Worm (Caenorhabditis elegans) whole organism, midembryonic: ENCODE measurements around the gene cbs-2.
A peak's percentile ranks its signal among the peaks of the same experiment; 100 is the strongest.

Experiments used
- T22C8.4 ChIP-seq: fragments of 200-800 bp; sonication (Bioruptor generic); IDR thresholded peaks from 2 replicates; pipeline ENCODE4 v1.3.6; 2022; ENCODE audit warnings: missing genetic modification characterization, missing compliant biosample characterization
- cog-1 ChIP-seq: sonication (generic microtip); optimal IDR thresholded peaks from 2 replicates; lab custom pipeline; 2016; ENCODE audit warnings: missing genetic modification characterization, missing compliant biosample characterization
- flt-1 ChIP-seq: fragments of 200-800 bp; sonication (Bioruptor generic); IDR thresholded peaks from 2 replicates; pipeline ENCODE4 v1.3.6; 2022; ENCODE audit warnings: missing genetic modification characterization, missing compliant biosample characterization
- klf-2 ChIP-seq: fragments of 200-800 bp; sonication (Bioruptor generic); conservative IDR thresholded peaks from 2 replicates; pipeline ENCODE4 v1.3.6; 2022; ENCODE audit warnings: missing genetic modification reagents, missing genetic modification characterization, missing compliant biosample characterization
- med-1 ChIP-seq: sonication (generic microtip); optimal IDR thresholded peaks from 2 replicates; lab custom pipeline; 2017; ENCODE audit warnings: missing genetic modification characterization, mild to moderate bottlenecking, missing compliant biosample characterization, antibody characterized with exemption, missing genetic modification reagents; ENCODE audit not compliant: insufficient read depth
- ref-1 ChIP-seq: fragments of 200-800 bp; sonication (Bioruptor generic); conservative IDR thresholded peaks from 2 replicates; pipeline ENCODE4 v1.3.6; 2022; ENCODE audit warnings: missing genetic modification reagents, missing genetic modification characterization, missing compliant biosample characterization
- tab-1 ChIP-seq: fragments of 200-800 bp; sonication (Bioruptor generic); IDR thresholded peaks from 2 replicates; pipeline ENCODE4 v1.3.6; 2022; ENCODE audit warnings: missing genetic modification characterization, missing compliant biosample characterization
- ztf-23 ChIP-seq: fragments of 200-800 bp; sonication (Bioruptor generic); IDR thresholded peaks from 2 replicates; pipeline ENCODE4 v1.3.6; 2022; ENCODE audit warnings: missing genetic modification reagents, missing genetic modification characterization, missing compliant biosample characterization
- ztf-29 ChIP-seq: fragments of 200-800 bp; sonication (Bioruptor generic); IDR thresholded peaks from 2 replicates; pipeline ENCODE4 v1.3.6; 2022; ENCODE audit warnings: missing genetic modification reagents, missing genetic modification characterization, missing compliant biosample characterization

cbs-2 gene

DNA sequence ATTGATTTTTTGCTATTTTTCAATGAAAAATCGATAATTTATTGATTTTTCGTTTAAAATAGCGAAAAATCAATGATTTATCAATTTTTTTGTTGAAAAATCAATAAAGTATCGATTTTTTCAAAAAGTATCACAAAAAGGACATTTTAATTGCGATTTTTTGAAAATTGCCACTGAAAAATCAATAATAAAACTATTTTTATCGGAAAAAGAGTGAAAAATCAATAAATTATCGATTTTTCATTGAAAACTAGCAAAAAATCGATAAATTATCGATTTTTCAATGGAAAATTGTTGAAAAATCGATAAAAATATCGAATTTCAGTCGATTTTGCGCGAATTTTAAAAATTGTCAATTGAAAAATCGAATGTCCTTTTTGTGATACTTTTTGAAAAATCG is 1.5 kb upstream of the cbs-2 start:
- peak; percentile 58; the same call in 1 of the 2 replicates for TF ChIP-seq T22C8.4 (GFP tag; lab: Robert Waterston, UW)

DNA sequence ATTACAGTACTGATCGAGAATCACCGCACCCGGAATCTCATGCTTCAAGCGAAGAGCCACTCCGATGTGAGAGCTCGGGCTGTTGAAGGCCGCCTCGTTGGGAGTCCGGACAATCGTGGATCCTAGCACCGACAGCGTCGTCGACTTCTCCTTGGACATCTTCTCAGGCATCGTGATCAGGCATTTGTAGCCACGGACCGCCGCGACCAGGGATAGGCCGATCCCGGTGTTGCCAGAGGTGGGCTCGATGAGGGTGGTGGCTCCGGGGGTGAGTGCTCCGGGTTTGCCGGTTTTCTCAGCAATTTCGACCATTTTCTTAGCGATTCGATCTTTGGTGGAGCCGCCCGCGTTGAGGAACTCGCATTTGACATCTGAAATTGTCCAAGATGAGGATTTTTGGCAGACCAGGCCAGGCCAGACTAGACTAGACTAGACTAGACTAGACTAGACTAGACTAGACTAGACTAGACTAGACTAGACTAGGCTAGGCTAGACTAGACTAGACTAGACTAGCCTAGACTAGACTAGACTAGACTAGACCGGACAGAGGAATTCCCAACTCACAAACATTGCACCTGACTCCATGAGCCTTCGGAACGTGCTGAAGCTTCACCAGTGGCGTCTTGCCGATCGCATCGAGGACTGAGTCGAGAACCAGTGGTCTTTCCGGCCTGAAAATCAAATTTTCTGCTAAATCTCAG is 2.0 kb downstream of the cbs-2 start:
- no peak for TF ChIP-seq flt-1 (GFP tag; lab: Robert Waterston, UW)
- no peak for TF ChIP-seq T22C8.4 (GFP tag; lab: Robert Waterston, UW)
- TF ChIP-seq cog-1 (tag; lab: Kevin White, UChicago) = no peak
- TF ChIP-seq med-1 = no peak
- TF ChIP-seq ref-1 (GFP tag; lab: Robert Waterston, UW) = no peak
- no peak for TF ChIP-seq ztf-29 (GFP tag; lab: Robert Waterston, UW)
- TF ChIP-seq tab-1 = no peak
- no peak for TF ChIP-seq klf-2 (GFP tag; lab: Robert Waterston, UW)
- no peak for TF ChIP-seq ztf-23 (GFP tag; lab: Robert Waterston, UW)

DNA sequence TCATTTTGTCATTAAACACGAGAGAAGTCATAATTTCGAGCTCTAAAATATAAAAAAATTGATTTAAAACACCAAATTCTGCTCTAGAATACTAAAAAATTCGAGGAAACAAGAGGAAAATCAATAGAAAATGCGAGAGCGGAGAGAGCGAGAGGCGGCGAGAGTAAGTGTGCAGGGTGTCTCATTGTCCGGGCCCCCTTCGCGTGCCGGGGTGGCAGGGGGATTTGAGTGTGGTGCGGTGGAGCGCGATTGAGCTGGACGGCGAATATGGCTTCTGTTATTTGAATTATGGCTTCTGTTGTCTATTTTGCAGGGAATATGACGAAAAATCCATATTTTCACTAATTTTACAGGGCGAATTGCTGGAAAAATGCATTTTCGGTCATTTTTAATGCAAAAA is 3.5 kb downstream of the cbs-2 start, which contains the start of gene Y59C2A.3:
Y59C2A.3 (minus strand) TSS at position 42 of the 400 bp plus-strand sequence.
- TF ChIP-seq ztf-23 (GFP tag; lab: Robert Waterston, UW) (peak; percentile 70; the same call in 1 of the 2 replicates), cog-1 (tag; lab: Kevin White, UChicago) (peak; percentile 0), T22C8.4 (GFP tag; lab: Robert Waterston, UW) (peak; percentile 49; the same call in 1 of the 2 replicates), ref-1 (GFP tag; lab: Robert Waterston, UW) (no peak), klf-2 (GFP tag; lab: Robert Waterston, UW) (no peak), flt-1 (GFP tag; lab: Robert Waterston, UW) (no peak), tab-1 (no peak), ztf-29 (GFP tag; lab: Robert Waterston, UW) (peak; percentile 73), med-1 (no peak)

DNA sequence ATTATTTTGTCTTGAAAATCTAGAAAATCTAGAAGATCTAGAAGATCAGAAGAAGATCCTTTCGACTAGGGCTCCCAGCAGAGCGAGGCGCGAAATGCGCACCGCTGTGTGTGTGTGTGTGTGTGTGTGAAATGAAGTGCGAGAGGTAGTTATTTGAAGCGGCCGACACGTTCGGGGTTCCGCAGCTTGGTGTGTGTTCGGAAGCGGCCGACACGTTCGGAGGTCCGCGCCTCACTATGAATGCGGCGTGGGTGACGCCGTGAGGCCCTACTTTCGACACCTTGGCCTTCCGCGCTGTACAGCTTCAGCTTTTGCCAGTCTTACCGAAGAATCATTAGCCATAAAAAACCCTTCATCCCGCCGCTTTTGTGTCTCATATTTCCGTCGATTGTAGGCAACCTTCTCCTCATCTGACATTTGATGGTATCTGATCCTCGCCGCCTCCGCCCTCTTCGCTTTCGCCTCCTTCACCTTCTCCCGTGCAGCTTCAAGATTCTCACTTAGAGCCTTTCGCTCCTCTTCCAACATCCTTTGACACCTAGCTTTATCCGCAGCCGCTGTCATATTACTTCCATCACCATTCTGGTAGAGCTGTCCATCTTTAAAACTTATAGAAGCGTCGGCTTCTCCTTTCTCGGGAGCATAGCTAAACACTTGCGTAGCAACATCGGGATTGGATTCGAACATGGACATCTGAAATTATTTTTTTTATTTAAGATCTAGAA is 6.3 kb downstream of the cbs-2 start:
- no peak for TF ChIP-seq T22C8.4 (GFP tag; lab: Robert Waterston, UW)
- TF ChIP-seq ztf-29 (GFP tag; lab: Robert Waterston, UW) = no peak

DNA sequence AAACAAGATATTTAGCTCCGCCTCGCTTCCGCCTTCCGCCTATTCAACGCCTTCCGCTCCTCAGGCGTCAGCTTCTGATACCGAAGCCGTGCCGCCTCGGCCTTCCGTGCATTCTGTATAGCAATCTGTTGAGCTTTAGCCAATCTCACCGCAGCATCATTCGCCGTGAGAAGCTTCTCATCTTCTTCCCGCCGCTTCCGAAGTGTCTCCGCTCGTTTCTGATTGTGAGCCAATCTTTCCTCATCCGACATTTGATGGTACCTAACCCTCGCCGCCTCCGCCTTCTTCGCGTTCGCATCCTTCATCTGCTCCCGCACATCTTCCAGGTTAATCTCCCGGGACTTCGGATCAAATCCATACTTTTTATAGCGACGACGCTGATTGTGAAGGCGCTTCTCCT is 7.9 kb downstream of the cbs-2 start:
- TF ChIP-seq cog-1 (tag; lab: Kevin White, UChicago) = no peak
- no peak for TF ChIP-seq flt-1 (GFP tag; lab: Robert Waterston, UW)
- TF ChIP-seq T22C8.4 (GFP tag; lab: Robert Waterston, UW) = no peak
- no peak for TF ChIP-seq ztf-29 (GFP tag; lab: Robert Waterston, UW)
- no peak for TF ChIP-seq med-1
- TF ChIP-seq ref-1 (GFP tag; lab: Robert Waterston, UW) = no peak
- TF ChIP-seq tab-1 = no peak
- TF ChIP-seq ztf-23 (GFP tag; lab: Robert Waterston, UW) = no peak
- no peak for TF ChIP-seq klf-2 (GFP tag; lab: Robert Waterston, UW)

DNA sequence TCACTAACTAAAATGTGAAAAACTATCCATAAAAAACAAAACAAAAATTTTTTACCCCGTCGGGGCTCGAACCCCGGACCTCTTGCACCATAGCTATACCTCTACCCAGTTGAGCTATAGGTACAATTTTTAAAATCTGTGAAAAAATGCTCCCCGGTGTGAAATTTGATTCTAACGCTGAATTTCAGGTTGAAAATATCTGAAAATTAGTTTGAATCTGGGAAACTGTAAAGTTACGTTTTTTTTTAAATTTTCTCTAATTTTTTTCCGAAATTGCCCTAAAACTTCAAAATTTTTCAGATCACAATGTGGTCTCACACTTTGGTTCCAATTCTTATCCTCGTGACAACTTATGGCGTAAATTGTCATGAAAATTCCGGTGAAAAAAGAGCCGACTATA is 15.6 kb downstream of the cbs-2 start, which contains the start of gene Y59C2A.1:
Y59C2A.1 (plus strand) TSS at position 301 of the 400 bp plus-strand sequence.
- TF ChIP-seq ztf-29 (GFP tag; lab: Robert Waterston, UW) (no peak), ztf-23 (GFP tag; lab: Robert Waterston, UW) (no peak), cog-1 (tag; lab: Kevin White, UChicago) (no peak), klf-2 (GFP tag; lab: Robert Waterston, UW) (no peak), T22C8.4 (GFP tag; lab: Robert Waterston, UW) (no peak), med-1 (no peak), tab-1 (no peak), ref-1 (GFP tag; lab: Robert Waterston, UW) (no peak), flt-1 (GFP tag; lab: Robert Waterston, UW) (no peak)

DNA sequence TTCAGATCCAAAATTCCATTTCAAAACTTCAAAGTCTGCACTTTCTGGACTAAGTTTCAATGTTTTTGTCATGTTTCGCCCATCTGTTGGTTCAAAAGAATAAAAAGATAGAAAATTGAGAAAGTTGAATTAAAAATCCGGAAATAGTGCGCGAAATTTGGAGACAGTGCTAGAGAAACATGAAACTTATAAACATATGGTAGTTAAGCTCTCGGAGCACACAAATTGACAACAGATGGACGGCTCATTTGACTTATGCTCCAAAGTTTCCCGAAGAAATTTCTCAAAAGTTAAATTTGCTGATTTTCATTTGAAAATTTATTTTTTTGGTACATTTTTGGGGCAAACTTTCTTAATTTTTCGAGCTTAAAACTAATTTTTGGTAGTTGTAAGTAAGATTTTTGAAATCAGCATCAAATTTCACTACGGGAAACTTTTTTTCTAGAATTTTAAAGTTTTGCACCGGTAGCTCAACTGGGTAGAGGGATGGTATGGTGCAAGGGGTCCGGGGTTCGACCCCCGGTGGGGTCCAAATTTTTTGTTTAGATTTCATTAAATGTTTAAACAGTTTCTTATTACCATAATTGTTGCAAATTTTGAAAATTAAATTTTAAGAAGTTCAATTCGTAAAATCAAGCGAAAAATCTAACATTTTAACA is 17.2 kb downstream of the cbs-2 start:
- no peak for TF ChIP-seq ztf-23 (GFP tag; lab: Robert Waterston, UW)
- TF ChIP-seq med-1 = no peak
- no peak for TF ChIP-seq ztf-29 (GFP tag; lab: Robert Waterston, UW)
- TF ChIP-seq flt-1 (GFP tag; lab: Robert Waterston, UW) = no peak
- no peak for TF ChIP-seq T22C8.4 (GFP tag; lab: Robert Waterston, UW)
- no peak for TF ChIP-seq cog-1 (tag; lab: Kevin White, UChicago)
- TF ChIP-seq ref-1 (GFP tag; lab: Robert Waterston, UW) = no peak

DNA sequence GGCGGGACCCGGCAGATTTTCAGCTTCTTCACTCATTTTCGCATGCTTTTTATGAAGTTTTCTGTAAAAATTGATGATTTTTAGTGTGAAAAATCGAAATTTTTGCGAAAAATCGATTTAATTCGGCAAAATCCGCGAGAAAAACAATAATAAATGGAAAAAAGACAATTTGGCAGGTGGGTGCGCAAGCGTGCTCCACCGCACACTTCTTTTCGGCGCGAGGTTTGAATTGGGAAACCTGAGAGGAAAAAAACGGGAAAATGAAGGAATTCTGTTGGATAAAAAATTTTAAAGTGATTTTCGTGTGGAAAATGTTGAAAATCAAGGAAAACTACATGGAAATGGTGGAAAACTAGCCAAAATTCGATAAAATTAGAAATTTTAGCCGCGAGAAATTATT is 19.3 kb downstream of the cbs-2 start, which contains the start of gene Y59C2A.2:
Y59C2A.2 (minus strand) TSS at position 61 of the 400 bp plus-strand sequence.
- TF ChIP-seq klf-2 (GFP tag; lab: Robert Waterston, UW) (no peak), flt-1 (GFP tag; lab: Robert Waterston, UW) (no peak), tab-1 (no peak), ztf-23 (GFP tag; lab: Robert Waterston, UW) (no peak), ztf-29 (GFP tag; lab: Robert Waterston, UW) (no peak), med-1 (no peak), T22C8.4 (GFP tag; lab: Robert Waterston, UW) (no peak), cog-1 (tag; lab: Kevin White, UChicago) (no peak), ref-1 (GFP tag; lab: Robert Waterston, UW) (no peak)

DNA sequence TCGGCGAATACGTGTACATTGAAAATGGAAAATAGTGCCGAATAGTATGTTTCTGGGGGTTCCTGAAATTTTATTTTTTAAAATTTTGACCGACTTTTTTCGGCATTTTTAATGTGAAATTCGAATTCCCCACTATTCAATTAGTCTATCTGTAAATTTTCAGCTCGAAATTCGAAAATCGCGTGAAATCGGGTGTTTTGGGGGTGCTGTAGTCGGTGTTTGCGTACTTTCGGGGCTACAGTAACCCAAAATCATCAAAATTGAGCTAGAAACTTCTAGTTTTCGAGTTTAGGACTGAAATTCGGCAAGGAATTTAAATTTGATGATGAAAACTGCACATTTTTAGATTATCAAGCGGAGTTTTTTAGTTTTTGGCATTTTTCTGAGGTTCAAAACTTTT is 21.2 kb downstream of the cbs-2 start:
- TF ChIP-seq cog-1 (tag; lab: Kevin White, UChicago) = no peak
- no peak for TF ChIP-seq T22C8.4 (GFP tag; lab: Robert Waterston, UW)
- no peak for TF ChIP-seq ref-1 (GFP tag; lab: Robert Waterston, UW)
- TF ChIP-seq med-1 = no peak
- TF ChIP-seq tab-1 = no peak
- no peak for TF ChIP-seq klf-2 (GFP tag; lab: Robert Waterston, UW)
- TF ChIP-seq ztf-29 (GFP tag; lab: Robert Waterston, UW) = no peak
- no peak for TF ChIP-seq ztf-23 (GFP tag; lab: Robert Waterston, UW)
